Worm (Caenorhabditis elegans) whole organism, L3 larva: Measurements from ENCODE around the gene C18D11.9.
"Not testable (repeated sequence)": the region's sequence is repeated elsewhere in the genome, so short reads cannot be mapped to it uniquely, and the experiment has no call there.

Experiments
- R02D3.7 ChIP-seq: fragments of 150-350 bp; optimal IDR thresholded peaks from 2 replicates; lab custom pipeline; 2014; ENCODE audit warnings: missing biosample characterization, missing genetic modification characterization
- ZK546.5 ChIP-seq: sonication (generic microtip); optimal IDR thresholded peaks from 2 replicates; lab custom pipeline; 2017; ENCODE audit warnings: missing biosample characterization, missing genetic modification characterization
- ama-1 ChIP-seq: fragments of 150-350 bp; optimal IDR thresholded peaks from 2 replicates; lab custom pipeline; 2018
- ceh-16 ChIP-seq: sonication (generic microtip); optimal IDR thresholded peaks from 2 replicates; lab custom pipeline; 2017; ENCODE audit warnings: missing biosample characterization, missing genetic modification characterization
- ceh-28 ChIP-seq: fragments of 150-350 bp; optimal IDR thresholded peaks from 2 replicates; lab custom pipeline; 2014; ENCODE audit warnings: missing biosample characterization, missing genetic modification reagents, missing genetic modification characterization
- ceh-82 ChIP-seq: fragments of 150-350 bp; optimal IDR thresholded peaks from 2 replicates; lab custom pipeline; 2014; ENCODE audit warnings: missing biosample characterization, missing genetic modification characterization
- daf-12 ChIP-seq: fragments of 150-350 bp; optimal IDR thresholded peaks from 2 replicates; lab custom pipeline; 2014; ENCODE audit warnings: missing biosample characterization, missing genetic modification reagents, missing genetic modification characterization
- egl-5 ChIP-seq: fragments of 150-350 bp; optimal IDR thresholded peaks from 2 replicates; lab custom pipeline; 2017; ENCODE audit warnings: missing biosample characterization, missing genetic modification reagents, missing genetic modification characterization, inconsistent platforms
- elt-2 ChIP-seq: sonication (generic microtip); optimal IDR thresholded peaks from 2 replicates; lab custom pipeline; 2016; ENCODE audit warnings: missing genetic modification reagents, mild to moderate bottlenecking, missing genetic modification characterization, missing compliant biosample characterization
- eor-1 ChIP-seq, 2 experiments: fragments of 150-350 bp; optimal IDR thresholded peaks; 2 replicates each; lab custom pipeline; 2014 to 2018; ENCODE audit warnings: missing biosample characterization in 2 of 2, missing genetic modification characterization in 2 of 2
- fkh-10 ChIP-seq: sonication (generic microtip); optimal IDR thresholded peaks from 2 replicates; lab custom pipeline; 2017; ENCODE audit warnings: missing biosample characterization, missing genetic modification reagents, missing genetic modification characterization
- fos-1 ChIP-seq: fragments of 150-350 bp; optimal IDR thresholded peaks from 2 replicates; lab custom pipeline; 2014; ENCODE audit warnings: missing biosample characterization, missing genetic modification characterization
- hmg-11 ChIP-seq: sonication (generic microtip); optimal IDR thresholded peaks from 2 replicates; lab custom pipeline; 2016; ENCODE audit warnings: missing genetic modification characterization, missing compliant biosample characterization
- jun-1 ChIP-seq: fragments of 150-350 bp; optimal IDR thresholded peaks from 2 replicates; lab custom pipeline; 2014; ENCODE audit warnings: missing biosample characterization, missing genetic modification reagents, missing genetic modification characterization
- lin-39 ChIP-seq: fragments of 150-350 bp; optimal IDR thresholded peaks from 2 replicates; lab custom pipeline; 2018; ENCODE audit warnings: missing biosample characterization, missing genetic modification reagents, missing genetic modification characterization
- lsy-12 ChIP-seq: sonication (generic microtip); optimal IDR thresholded peaks from 2 replicates; lab custom pipeline; 2016; ENCODE audit warnings: mild to moderate bottlenecking, missing genetic modification characterization, missing compliant biosample characterization
- mml-1 ChIP-seq: fragments of 150-350 bp; sonication (generic microtip); optimal IDR thresholded peaks from 3 replicates; lab custom pipeline; 2014; ENCODE audit warnings: missing biosample characterization, missing genetic modification characterization
- nfya-1 ChIP-seq: sonication (generic microtip); optimal IDR thresholded peaks from 2 replicates; lab custom pipeline; 2017; ENCODE audit warnings: missing genetic modification characterization, mild to moderate bottlenecking, missing compliant biosample characterization, antibody characterized with exemption, moderate library complexity; ENCODE audit not compliant: insufficient read depth
- nhr-11 ChIP-seq: fragments of 150-350 bp; optimal IDR thresholded peaks from 2 replicates; lab custom pipeline; 2014; ENCODE audit warnings: missing biosample characterization, missing genetic modification characterization
- nhr-23 ChIP-seq: fragments of 150-350 bp; optimal IDR thresholded peaks from 2 replicates; lab custom pipeline; 2014; ENCODE audit warnings: missing biosample characterization, missing genetic modification reagents, missing genetic modification characterization
- nhr-237 ChIP-seq: fragments of 150-350 bp; optimal IDR thresholded peaks from 2 replicates; lab custom pipeline; 2014; ENCODE audit warnings: missing biosample characterization, missing genetic modification characterization
- nhr-28 ChIP-seq: fragments of 150-350 bp; optimal IDR thresholded peaks from 2 replicates; lab custom pipeline; 2014; ENCODE audit warnings: missing biosample characterization, missing genetic modification characterization
- nhr-43 ChIP-seq: sonication (generic microtip); optimal IDR thresholded peaks from 2 replicates; lab custom pipeline; 2016; ENCODE audit warnings: mild to moderate bottlenecking, missing genetic modification characterization, missing compliant biosample characterization; ENCODE audit not compliant: poor library complexity, severe bottlenecking
- nhr-67 ChIP-seq: fragments of 150-350 bp; optimal IDR thresholded peaks from 2 replicates; lab custom pipeline; 2014; ENCODE audit warnings: missing biosample characterization, missing genetic modification characterization
- nhr-76 ChIP-seq: fragments of 150-350 bp; sonication (generic microtip); optimal IDR thresholded peaks from 5 replicates; lab custom pipeline; 2014; ENCODE audit warnings: missing biosample characterization, missing genetic modification characterization
- pha-4 ChIP-seq: fragments of 150-350 bp; optimal IDR thresholded peaks from 2 replicates; lab custom pipeline; 2014; ENCODE audit warnings: missing biosample characterization, missing genetic modification reagents, missing genetic modification characterization
- pqm-1 ChIP-seq: fragments of 150-350 bp; optimal IDR thresholded peaks from 2 replicates; lab custom pipeline; 2017; ENCODE audit warnings: missing biosample characterization, missing genetic modification characterization, inconsistent platforms
- sea-2 ChIP-seq: fragments of 150-350 bp; sonication (generic microtip); optimal IDR thresholded peaks from 4 replicates; lab custom pipeline; 2014; ENCODE audit warnings: missing biosample characterization, missing genetic modification reagents, missing genetic modification characterization
- snpc-4 ChIP-seq: fragments of 150-350 bp; optimal IDR thresholded peaks from 2 replicates; lab custom pipeline; 2014; ENCODE audit warnings: missing biosample characterization, missing genetic modification characterization
- tbx-2 ChIP-seq: sonication (generic microtip); optimal IDR thresholded peaks from 2 replicates; lab custom pipeline; 2016; ENCODE audit warnings: mild to moderate bottlenecking, missing genetic modification characterization, missing compliant biosample characterization
- unc-62 ChIP-seq: fragments of 150-350 bp; sonication (generic microtip); optimal IDR thresholded peaks from 4 replicates; lab custom pipeline; 2014; ENCODE audit warnings: missing biosample characterization, missing genetic modification reagents, missing genetic modification characterization
- ztf-11 ChIP-seq: fragments of 150-350 bp; optimal IDR thresholded peaks from 2 replicates; lab custom pipeline; 2014; ENCODE audit warnings: missing biosample characterization, missing genetic modification characterization
- ztf-4 ChIP-seq: fragments of 150-350 bp; optimal IDR thresholded peaks from 2 replicates; lab custom pipeline; 2014; ENCODE audit warnings: missing biosample characterization, missing genetic modification characterization

Gene C18D11.9

DNA sequence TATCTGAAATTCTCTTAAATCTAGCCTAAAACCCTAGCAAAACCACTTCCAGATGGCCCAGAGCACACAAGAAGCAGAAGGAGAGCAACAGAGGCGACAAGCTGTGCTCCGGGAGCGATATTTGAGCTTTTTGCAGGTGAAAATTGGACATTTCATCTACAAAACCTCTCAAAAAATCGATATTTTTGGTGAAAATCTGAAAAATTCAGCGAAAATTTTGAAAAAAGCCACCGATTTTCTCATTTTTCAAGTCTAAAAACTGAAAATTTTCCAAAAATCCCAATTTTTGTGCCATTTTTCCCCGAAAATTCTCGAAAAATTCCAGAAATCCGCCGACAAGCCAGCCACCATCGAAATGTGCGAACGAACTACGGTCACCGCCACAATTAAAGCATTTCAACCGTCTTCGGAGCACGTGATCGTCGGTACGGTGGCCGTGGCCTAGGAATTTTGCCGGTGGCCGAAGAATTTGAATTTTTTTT, 28.7 kb upstream of the C18D11.9 start, which contains the start of gene C24H11.5:
TSS of gene C24H11.5 (plus strand) at position 51 of the 482 bp plus-strand sequence.
- TF ChIP-seq R02D3.7 (tag; lab: Kevin White, UChicago): no peak
- no peak for TF ChIP-seq eor-1 (tag; optimal IDR thresholded peaks at IDR 0.05; lab: Kevin White, UChicago)
- no peak for TF ChIP-seq nhr-23 (tag; lab: Kevin White, UChicago)
- no peak for TF ChIP-seq nhr-67 (tag; lab: Kevin White, UChicago)
- no peak for TF ChIP-seq pha-4 (tag; lab: Kevin White, UChicago)
- no peak for TF ChIP-seq nhr-76 (tag; lab: Kevin White, UChicago)
- no peak for TF ChIP-seq snpc-4 (tag; lab: Kevin White, UChicago)
- no peak for TF ChIP-seq fkh-10 (GFP tag; lab: Kevin White, UChicago)
- no peak for TF ChIP-seq unc-62 (GFP tag; lab: Kevin White, UChicago)
- TF ChIP-seq, all 47 proteins: peak for 0

DNA sequence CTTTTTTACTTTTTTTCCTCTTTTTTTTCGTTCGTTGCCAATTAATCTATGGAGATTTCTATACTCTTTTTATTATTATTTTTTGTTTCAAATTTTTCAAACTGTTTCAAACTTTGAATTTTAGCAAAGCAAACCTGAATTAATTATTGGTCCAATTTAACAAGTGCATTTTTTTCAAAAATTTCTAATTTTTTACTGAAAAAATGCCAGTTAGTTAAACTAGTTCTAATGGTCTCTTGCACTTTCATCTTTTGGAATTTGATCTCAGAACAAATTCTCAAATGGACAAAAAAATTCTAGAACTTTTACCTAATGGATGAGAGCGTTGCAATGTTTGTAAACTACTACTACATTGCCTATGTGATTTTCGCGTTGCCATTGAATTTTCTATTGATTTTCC, 27.1 kb upstream of the C18D11.9 start, which contains the start of gene srd-74:
TSS of gene srd-74 (plus strand) at position 301 of the 400 bp plus-strand sequence.
- no peak for TF ChIP-seq elt-2 (tag; lab: Kevin White, UChicago)
- no peak for TF ChIP-seq tbx-2 (tag; lab: Kevin White, UChicago)
- TF ChIP-seq ama-1: no peak
- no peak for TF ChIP-seq hmg-11
- no peak for TF ChIP-seq sea-2
- TF ChIP-seq pqm-1 (tag; lab: Kevin White, UChicago): no peak
- no peak for TF ChIP-seq fos-1
- TF ChIP-seq nhr-237 (tag; lab: Kevin White, UChicago): no peak
- TF ChIP-seq ZK546.5: no peak
- TF ChIP-seq mml-1 (tag; lab: Kevin White, UChicago): no peak
- no peak for TF ChIP-seq daf-12 (tag; lab: Kevin White, UChicago)
- no peak for TF ChIP-seq fkh-10 (GFP tag; lab: Kevin White, UChicago)
- TF ChIP-seq nhr-28 (tag; lab: Kevin White, UChicago): no peak

DNA sequence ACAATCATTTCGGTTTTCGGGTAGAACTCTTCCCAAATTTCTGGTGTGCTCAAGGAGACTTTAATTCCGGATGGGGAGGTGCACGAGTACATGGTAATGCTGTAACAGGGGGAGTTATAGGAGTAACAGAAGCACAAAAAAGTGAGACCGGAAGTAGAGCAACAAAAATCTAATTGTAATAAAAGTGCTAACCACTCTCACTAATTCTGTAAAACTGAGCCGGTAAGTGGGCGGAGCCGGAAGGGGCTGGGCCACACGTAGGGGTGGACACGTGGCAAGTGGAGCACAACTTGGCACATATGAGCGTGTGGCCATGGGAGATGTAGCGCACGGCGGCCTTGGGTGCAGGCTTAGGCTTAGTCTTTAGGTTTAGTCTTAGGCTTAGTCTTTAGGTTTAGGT, 23.0 kb upstream of the C18D11.9 start, which contains the start of gene tbx-38:
TSS of gene tbx-38 (minus strand) at position 101 of the 400 bp plus-strand sequence.
- TF ChIP-seq mml-1 (tag; lab: Kevin White, UChicago): no peak
- no peak for TF ChIP-seq ztf-11
- no peak for TF ChIP-seq ZK546.5
- TF ChIP-seq fos-1: no peak
- no peak for TF ChIP-seq nhr-28 (tag; lab: Kevin White, UChicago)
- TF ChIP-seq daf-12 (tag; lab: Kevin White, UChicago): no peak
- no peak for TF ChIP-seq nhr-11
- TF ChIP-seq ceh-28 (tag; lab: Kevin White, UChicago): no peak
- no peak for TF ChIP-seq nhr-23 (tag; lab: Kevin White, UChicago)
- TF ChIP-seq jun-1 (tag; lab: Kevin White, UChicago): no peak

- not testable (repeated sequence) for TF ChIP-seq nhr-11, ztf-4, ceh-16
- TF ChIP-seq, all 47 proteins: peak for 0; not testable (repeated sequence) for 47
These were observed 21.5 kb upstream of the C18D11.9 start, which contains the start of gene C24H11.1 for ce11 chrIII:11787376-11787775. C24H11.1 (plus strand) TSS chrIII:11787676.

DNA sequence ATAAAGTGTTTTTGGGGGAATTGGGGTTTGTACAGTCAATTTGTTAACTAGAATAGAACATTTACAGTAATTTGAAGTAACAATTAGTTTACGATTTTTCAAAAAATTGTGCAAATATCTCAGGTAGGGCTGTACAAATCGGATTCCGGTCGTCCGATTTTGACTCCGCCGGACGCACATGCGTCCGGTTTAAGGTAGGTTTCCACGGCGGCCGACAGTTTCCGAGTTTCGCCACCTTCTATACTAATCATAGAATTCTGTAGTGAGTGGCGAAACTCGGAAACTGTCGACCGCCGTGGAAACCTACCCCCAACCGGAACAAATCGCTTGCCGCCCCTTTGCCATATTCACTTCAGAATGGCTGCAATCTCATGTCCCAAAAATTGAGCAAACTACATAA, 19.4 kb upstream of the C18D11.9 start:
- TF ChIP-seq lsy-12 (tag; lab: Kevin White, UChicago): no peak
- no peak for TF ChIP-seq pqm-1 (tag; lab: Kevin White, UChicago)
- no peak for TF ChIP-seq ztf-11
- TF ChIP-seq, all 47 proteins: peak for 0

DNA sequence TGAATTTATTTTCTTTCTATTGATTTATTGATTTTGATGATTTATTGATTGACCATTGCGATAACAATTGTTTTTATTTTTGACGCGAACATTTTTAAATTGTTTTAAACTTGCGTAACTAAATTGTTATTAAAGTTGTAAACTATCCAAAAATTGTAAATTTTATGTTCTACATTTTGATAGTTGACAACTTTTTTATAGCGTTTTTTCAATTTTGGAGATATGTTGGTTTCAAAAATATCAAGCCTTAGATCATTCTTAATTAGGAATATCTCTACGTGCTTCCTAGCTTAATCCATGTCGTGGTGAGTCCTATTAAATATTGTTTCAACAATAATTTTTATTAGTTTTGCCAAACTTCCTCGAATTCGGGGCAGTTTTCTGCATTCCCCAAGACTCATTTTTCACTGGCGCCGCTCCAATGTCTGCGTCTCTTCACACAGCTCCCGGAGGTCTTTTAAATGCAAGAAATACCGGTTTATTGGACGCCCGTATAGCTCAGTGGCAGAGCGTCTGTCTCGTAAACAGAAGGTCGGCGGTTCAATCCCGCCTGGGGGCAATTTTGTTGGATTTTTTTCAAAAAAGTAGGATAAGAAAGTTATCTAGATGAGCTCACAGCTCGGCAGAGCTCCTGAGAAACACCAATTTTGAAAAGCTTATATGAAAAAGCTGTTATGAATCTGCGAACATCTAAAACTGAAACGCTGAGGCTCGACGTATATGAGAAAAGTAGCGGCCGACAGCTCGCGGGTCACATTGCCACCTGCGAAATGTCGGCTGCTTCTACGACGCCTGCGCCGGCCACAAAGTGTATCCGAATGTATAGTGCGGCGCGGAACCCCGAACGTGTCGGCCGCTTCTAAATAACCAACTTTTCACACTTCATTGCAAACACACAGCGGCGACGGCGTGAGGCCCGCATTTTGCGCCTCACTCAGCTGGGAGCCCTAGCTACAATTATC, 16.3 kb upstream of the C18D11.9 start, which contains the start of gene C24H11.2:
TSS of gene C24H11.2 (minus strand) at position 51 of the 962 bp plus-strand sequence.
- peak; percentile 75 for TF ChIP-seq lsy-12 (tag; lab: Kevin White, UChicago)
- TF ChIP-seq nfya-1 (tag; lab: Kevin White, UChicago): peak; percentile 58
- peak; percentile 64 for TF ChIP-seq nhr-43 (tag; lab: Kevin White, UChicago)
- peak; percentile 85 for TF ChIP-seq hmg-11
- TF ChIP-seq elt-2 (tag; lab: Kevin White, UChicago): peak; percentile 19
- peak; percentile 3 for TF ChIP-seq ceh-82 (tag; lab: Kevin White, UChicago)
- TF ChIP-seq tbx-2 (tag; lab: Kevin White, UChicago): peak; percentile 59
- peak; percentile 71 for TF ChIP-seq snpc-4 (tag; lab: Kevin White, UChicago)
- TF ChIP-seq pha-4 (tag; lab: Kevin White, UChicago): peak; percentile 51
- TF ChIP-seq unc-62 (GFP tag; lab: Kevin White, UChicago): peak; percentile 13
- peak; percentile 36 for TF ChIP-seq egl-5 (tag; lab: Kevin White, UChicago)
- peak; percentile 29 for TF ChIP-seq lin-39
